Worm (Caenorhabditis elegans) whole organism, early embryonic: ENCODE results near the gene clec-61.
A peak's percentile ranks its signal among the peaks of the same experiment; 100 is the strongest.

Source experiments
- B0310.2 ChIP-seq: sonication (generic microtip); optimal IDR thresholded peaks from 2 replicates; lab custom pipeline; 2016; ENCODE audit warnings: mild to moderate bottlenecking, missing genetic modification characterization, missing compliant biosample characterization
- F13C5.2 ChIP-seq: sonication (generic microtip); optimal IDR thresholded peaks from 2 replicates; lab custom pipeline; 2017; ENCODE audit warnings: mild to moderate bottlenecking, missing genetic modification characterization, inconsistent platforms, missing compliant biosample characterization
- aly-1 ChIP-seq: sonication (generic microtip); optimal IDR thresholded peaks from 2 replicates; lab custom pipeline; 2016; ENCODE audit warnings: missing genetic modification characterization, missing compliant biosample characterization
- ama-1 ChIP-seq: fragments of 150-350 bp; optimal IDR thresholded peaks from 2 replicates; lab custom pipeline; 2014
- ceh-13 ChIP-seq: fragments of 200-800 bp; sonication (Bioruptor generic); optimal IDR thresholded peaks from 2 replicates; lab custom pipeline; 2018; ENCODE audit warnings: mild to moderate bottlenecking, missing genetic modification characterization, missing compliant biosample characterization
- ceh-36 ChIP-seq: sonication (generic microtip); optimal IDR thresholded peaks from 2 replicates; lab custom pipeline; 2016; ENCODE audit warnings: missing genetic modification characterization, inconsistent platforms, missing compliant biosample characterization
- ets-7 ChIP-seq: sonication (generic microtip); optimal IDR thresholded peaks from 2 replicates; lab custom pipeline; 2016; ENCODE audit warnings: missing genotype, missing genetic modification characterization, missing compliant biosample characterization
- flt-1 ChIP-seq: fragments of 200-800 bp; sonication (Bioruptor generic); IDR thresholded peaks from 2 replicates; pipeline ENCODE4 v1.3.6; 2022; ENCODE audit warnings: missing genetic modification characterization, missing compliant biosample characterization
- hmbx-1 ChIP-seq: sonication (generic microtip); optimal IDR thresholded peaks from 2 replicates; lab custom pipeline; 2016; ENCODE audit warnings: mild to moderate bottlenecking, missing genetic modification characterization, missing compliant biosample characterization
- hmg-4 ChIP-seq: fragments of 200-800 bp; sonication (Bioruptor generic); optimal IDR thresholded peaks from 2 replicates; lab custom pipeline; 2018; ENCODE audit warnings: mild to moderate bottlenecking, missing genetic modification characterization, missing compliant biosample characterization
- hnd-1 ChIP-seq: sonication (generic microtip); optimal IDR thresholded peaks from 2 replicates; lab custom pipeline; 2016; ENCODE audit warnings: missing genetic modification characterization, missing compliant biosample characterization
- pes-1 ChIP-seq: fragments of 200-800 bp; sonication (Bioruptor generic); IDR thresholded peaks from 2 replicates; pipeline ENCODE4 v1.3.6; 2022; ENCODE audit warnings: missing genetic modification reagents, missing genetic modification characterization, missing compliant biosample characterization
- scrt-1 ChIP-seq: fragments of 200-800 bp; sonication (Bioruptor generic); IDR thresholded peaks from 2 replicates; pipeline ENCODE4 v1.3.6; 2022; ENCODE audit warnings: missing genetic modification characterization, missing compliant biosample characterization
- sea-1 ChIP-seq: fragments of 200-800 bp; sonication (Bioruptor generic); conservative IDR thresholded peaks from 2 replicates; pipeline ENCODE4 v1.3.6; 2022; ENCODE audit warnings: missing genetic modification characterization, missing compliant biosample characterization
- tbx-11 ChIP-seq: fragments of 200-800 bp; sonication (Bioruptor generic); IDR thresholded peaks from 2 replicates; pipeline ENCODE4 v1.3.6; 2022; ENCODE audit warnings: missing genetic modification characterization, missing compliant biosample characterization
- tbx-37 ChIP-seq: fragments of 200-800 bp; sonication (Bioruptor generic); conservative IDR thresholded peaks from 2 replicates; pipeline ENCODE4 v1.3.6; 2022; ENCODE audit warnings: missing genetic modification reagents, missing genetic modification characterization, missing compliant biosample characterization
- tra-4 ChIP-seq: sonication (generic microtip); optimal IDR thresholded peaks from 2 replicates; lab custom pipeline; 2017; ENCODE audit warnings: missing genetic modification characterization, missing compliant biosample characterization

The clec-61 gene

DNA sequence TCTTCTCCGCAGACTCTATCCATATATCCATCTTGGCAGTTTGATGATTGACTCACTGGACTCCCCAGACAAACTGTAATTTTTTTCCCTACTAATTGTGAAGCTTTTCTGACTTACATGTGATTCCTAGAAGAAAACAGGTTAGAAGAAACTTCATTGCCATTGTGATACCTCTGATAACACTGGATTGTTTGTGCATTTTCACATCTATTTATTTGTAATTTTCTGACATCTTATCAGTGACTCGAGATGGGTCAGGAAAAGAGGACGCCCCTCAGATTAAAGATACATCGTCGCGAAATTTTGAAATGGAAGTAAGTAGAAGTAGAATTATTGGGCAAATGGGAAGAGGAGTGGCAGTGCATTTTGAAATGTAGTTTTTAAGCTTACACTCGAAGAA lies at the start of gene clec-61:
TSS of gene clec-61 (minus strand) at position 209 of the 400 bp plus-strand sequence.
- TF ChIP-seq hmg-4 (GFP tag; lab: Kevin White, UChicago): no peak
- TF ChIP-seq ceh-13 (GFP tag; lab: Kevin White, UChicago): no peak
- TF ChIP-seq ets-7 (tag; lab: Kevin White, UChicago): no peak
- TF ChIP-seq tbx-37 (GFP tag; lab: Robert Waterston, UW): no peak
- TF ChIP-seq ama-1: no peak
- no peak for TF ChIP-seq flt-1 (GFP tag; lab: Robert Waterston, UW)
- no peak for TF ChIP-seq tra-4
- no peak for TF ChIP-seq ceh-36 (tag; lab: Kevin White, UChicago)
- no peak for TF ChIP-seq scrt-1
- no peak for TF ChIP-seq hmbx-1 (tag; lab: Kevin White, UChicago)
- TF ChIP-seq B0310.2 (tag; lab: Kevin White, UChicago): no peak
- no peak for TF ChIP-seq F13C5.2 (tag; lab: Kevin White, UChicago)
- no peak for TF ChIP-seq aly-1
- TF ChIP-seq sea-1 (GFP tag; lab: Robert Waterston, UW): no peak
- TF ChIP-seq pes-1 (GFP tag; lab: Robert Waterston, UW): no peak
- no peak for TF ChIP-seq hnd-1 (tag; lab: Kevin White, UChicago)

DNA sequence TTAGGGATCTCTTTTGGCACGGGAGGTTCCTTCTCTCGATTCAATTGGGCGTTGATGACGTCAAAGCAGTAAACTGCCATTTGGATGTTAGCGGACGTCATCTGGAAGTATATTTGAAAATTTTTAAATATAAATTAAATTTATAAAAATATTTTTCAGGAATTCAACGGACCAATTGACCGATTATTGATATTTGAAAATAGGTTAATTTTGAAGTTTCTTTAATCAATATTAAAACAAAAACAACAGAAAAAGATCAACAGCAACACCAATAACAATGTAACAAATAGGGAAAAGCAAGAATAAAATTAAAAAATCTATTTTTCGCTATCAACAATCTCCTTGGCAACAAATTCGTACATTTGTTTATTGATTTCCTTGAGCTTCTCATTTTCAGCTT lies 48.9 kb upstream of the clec-61 start, which contains the start of gene R166.3:
TSS of gene R166.3 (minus strand) at position 101 of the 400 bp plus-strand sequence.
- TF ChIP-seq flt-1 (GFP tag; lab: Robert Waterston, UW): no peak
- no peak for TF ChIP-seq ama-1
- TF ChIP-seq hmg-4 (GFP tag; lab: Kevin White, UChicago): no peak
- no peak for TF ChIP-seq ets-7 (tag; lab: Kevin White, UChicago)
- no peak for TF ChIP-seq pes-1 (GFP tag; lab: Robert Waterston, UW)
- TF ChIP-seq ceh-36 (tag; lab: Kevin White, UChicago): no peak
- no peak for TF ChIP-seq aly-1

DNA sequence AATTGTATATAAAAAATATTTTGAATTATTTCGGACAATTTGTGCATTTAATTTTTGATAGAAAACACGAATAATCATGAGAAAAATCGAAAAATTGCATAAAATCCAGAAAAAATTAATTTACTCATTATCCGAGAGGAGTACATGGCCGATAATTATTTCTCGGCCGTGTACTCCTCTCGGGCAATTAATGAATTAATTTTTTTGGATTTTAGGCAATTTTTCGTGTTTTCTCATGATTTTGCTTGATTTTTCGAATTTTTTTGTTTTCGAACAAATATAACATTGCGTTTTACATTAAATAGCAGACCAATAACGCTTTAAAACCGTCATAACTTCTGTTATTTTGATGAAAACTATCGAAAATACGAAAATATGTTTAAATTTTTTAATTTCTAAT lies 47.7 kb upstream of the clec-61 start:
- TF ChIP-seq sea-1 (GFP tag; lab: Robert Waterston, UW): no peak
- peak; percentile 40; the same call in 1 of the 2 replicates for TF ChIP-seq tbx-37 (GFP tag; lab: Robert Waterston, UW)
- peak; percentile 19 for TF ChIP-seq F13C5.2 (tag; lab: Kevin White, UChicago)

DNA sequence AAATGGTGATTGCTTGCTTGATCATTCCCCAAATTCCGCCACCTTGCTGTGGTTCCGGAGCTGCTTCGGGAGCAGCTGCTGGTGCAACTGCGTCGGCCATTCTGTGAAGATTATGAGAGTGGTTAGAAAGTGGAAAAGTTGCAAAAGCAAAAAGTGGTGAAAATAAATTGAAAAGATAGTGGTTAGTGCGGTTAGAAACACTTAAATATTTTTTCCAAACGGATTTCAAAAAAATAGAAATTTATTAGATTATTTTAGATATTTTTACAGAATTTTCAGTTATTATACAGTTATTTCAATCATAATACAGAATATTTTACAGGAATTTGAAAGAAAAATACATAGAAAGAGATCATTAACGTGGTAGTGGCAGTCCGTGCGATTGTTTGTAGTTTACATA lies 47.2 kb upstream of the clec-61 start, which contains the start of gene R166.2:
TSS of gene R166.2 (minus strand) at position 101 of the 400 bp plus-strand sequence.
- TF ChIP-seq B0310.2 (tag; lab: Kevin White, UChicago) (no peak), ama-1 (no peak), flt-1 (GFP tag; lab: Robert Waterston, UW) (no peak)

DNA sequence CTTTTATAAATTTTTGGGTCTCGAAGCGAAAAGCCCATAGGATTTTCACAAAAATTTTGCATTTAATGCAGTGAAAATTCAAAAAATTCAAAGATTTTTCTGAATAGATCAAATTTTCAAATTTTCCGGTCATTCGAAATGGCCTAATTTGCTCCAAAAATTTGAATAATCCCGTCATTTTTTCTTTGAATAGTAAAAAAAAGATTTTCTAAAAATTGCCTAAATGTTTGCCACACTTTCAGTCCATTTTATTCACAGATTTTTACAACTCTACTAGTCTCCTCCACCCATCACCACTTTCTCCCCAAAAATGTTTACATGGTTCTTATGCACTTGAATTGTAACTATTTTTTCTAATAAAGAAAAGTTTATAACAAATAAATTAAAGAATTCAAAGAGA lies 43.6 kb upstream of the clec-61 start:
- TF ChIP-seq pes-1 (GFP tag; lab: Robert Waterston, UW) (no peak), B0310.2 (tag; lab: Kevin White, UChicago) (no peak), ceh-13 (GFP tag; lab: Kevin White, UChicago) (no peak), tra-4 (no peak), tbx-11 (GFP tag; lab: Robert Waterston, UW) (no peak), aly-1 (no peak), F13C5.2 (tag; lab: Kevin White, UChicago) (no peak), tbx-37 (GFP tag; lab: Robert Waterston, UW) (no peak), flt-1 (GFP tag; lab: Robert Waterston, UW) (no peak), hmbx-1 (tag; lab: Kevin White, UChicago) (no peak), sea-1 (GFP tag; lab: Robert Waterston, UW) (no peak), hmg-4 (GFP tag; lab: Kevin White, UChicago) (no peak), ets-7 (tag; lab: Kevin White, UChicago) (no peak), hnd-1 (tag; lab: Kevin White, UChicago) (no peak), scrt-1 (no peak), ama-1 (no peak), ceh-36 (tag; lab: Kevin White, UChicago) (no peak)

DNA sequence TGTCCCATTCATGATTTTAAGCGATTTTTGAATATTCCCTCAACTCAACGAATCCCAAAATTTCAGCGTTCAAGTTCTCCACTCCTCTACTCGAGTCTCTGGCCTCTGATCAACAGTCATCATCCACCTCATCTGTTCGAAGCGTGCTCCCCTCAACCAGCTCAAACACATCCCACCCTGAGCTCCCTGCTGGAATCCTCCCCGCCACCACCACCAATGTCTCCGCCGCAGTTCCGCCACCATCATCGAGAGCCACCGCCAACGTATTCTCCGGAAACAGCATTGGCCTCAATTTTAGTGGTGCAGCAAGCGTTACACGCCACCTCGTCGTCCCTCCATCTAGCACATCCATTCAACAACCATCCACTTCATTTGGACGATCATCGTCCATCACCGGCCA lies 41.3 kb upstream of the clec-61 start:
- TF ChIP-seq tbx-11 (GFP tag; lab: Robert Waterston, UW) (no peak), ceh-13 (GFP tag; lab: Kevin White, UChicago) (no peak), aly-1 (no peak), ets-7 (tag; lab: Kevin White, UChicago) (no peak), hmbx-1 (tag; lab: Kevin White, UChicago) (no peak), ama-1 (no peak), ceh-36 (tag; lab: Kevin White, UChicago) (no peak), flt-1 (GFP tag; lab: Robert Waterston, UW) (no peak), scrt-1 (no peak), pes-1 (GFP tag; lab: Robert Waterston, UW) (no peak), hmg-4 (GFP tag; lab: Kevin White, UChicago) (no peak), sea-1 (GFP tag; lab: Robert Waterston, UW) (no peak), hnd-1 (tag; lab: Kevin White, UChicago) (no peak), tra-4 (no peak), B0310.2 (tag; lab: Kevin White, UChicago) (no peak), F13C5.2 (tag; lab: Kevin White, UChicago) (no peak), tbx-37 (GFP tag; lab: Robert Waterston, UW) (no peak)

DNA sequence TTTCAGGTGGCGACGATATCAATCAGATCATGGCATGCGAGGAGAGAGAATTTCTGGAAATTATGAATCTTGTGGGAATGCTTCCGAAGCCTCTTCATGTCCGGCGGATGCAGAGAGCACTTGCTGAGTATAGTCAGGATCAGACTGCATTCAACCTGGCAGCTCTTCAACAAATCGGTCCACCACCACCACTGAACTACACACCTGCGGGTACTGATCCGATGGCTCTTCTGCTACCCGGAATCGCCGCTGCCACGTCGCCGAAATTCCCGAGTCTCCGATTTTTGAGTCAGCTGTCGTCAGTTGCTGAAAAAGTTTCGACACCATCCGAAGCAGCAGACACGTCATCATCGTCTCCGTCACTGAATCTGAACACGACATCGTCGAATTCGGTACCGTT lies 40.6 kb upstream of the clec-61 start:
- no peak for TF ChIP-seq ceh-36 (tag; lab: Kevin White, UChicago)
- TF ChIP-seq hmg-4 (GFP tag; lab: Kevin White, UChicago): no peak
- no peak for TF ChIP-seq ama-1
- no peak for TF ChIP-seq aly-1
- TF ChIP-seq flt-1 (GFP tag; lab: Robert Waterston, UW): no peak
- no peak for TF ChIP-seq ceh-13 (GFP tag; lab: Kevin White, UChicago)
- TF ChIP-seq tbx-11 (GFP tag; lab: Robert Waterston, UW): no peak
- TF ChIP-seq pes-1 (GFP tag; lab: Robert Waterston, UW): no peak
- TF ChIP-seq scrt-1: no peak
- no peak for TF ChIP-seq tra-4
- no peak for TF ChIP-seq B0310.2 (tag; lab: Kevin White, UChicago)
- no peak for TF ChIP-seq sea-1 (GFP tag; lab: Robert Waterston, UW)
- no peak for TF ChIP-seq tbx-37 (GFP tag; lab: Robert Waterston, UW)
- no peak for TF ChIP-seq hmbx-1 (tag; lab: Kevin White, UChicago)
- no peak for TF ChIP-seq hnd-1 (tag; lab: Kevin White, UChicago)
- no peak for TF ChIP-seq ets-7 (tag; lab: Kevin White, UChicago)
- TF ChIP-seq F13C5.2 (tag; lab: Kevin White, UChicago): no peak
